In the genomic region with DNA sequence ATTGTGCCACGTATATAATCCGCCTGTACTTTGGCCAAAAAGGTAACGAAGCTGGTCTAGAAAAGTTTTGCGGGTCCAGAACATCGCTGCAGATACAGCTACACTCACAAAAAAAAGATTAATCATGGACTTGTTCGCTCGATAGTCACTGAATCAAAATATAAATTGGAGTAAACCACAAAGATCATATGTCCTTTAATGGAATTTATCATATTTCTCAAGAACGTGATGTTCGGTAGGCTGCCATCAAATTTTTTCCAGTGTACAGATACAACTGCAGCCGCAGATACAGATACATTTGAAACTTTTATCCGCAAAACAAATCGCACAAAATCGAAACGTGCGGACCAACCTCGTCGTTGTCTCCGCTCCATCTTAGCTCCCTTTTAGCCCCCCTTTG, we compare ENCODE assay signal across 1 fruit fly cellular context.
TF ChIP-seq lines count a peak whose summit lies in the region.

No protein-coding gene starts in this region.

TF ChIP-seq in whole organism, embryonic, 481 proteins besides CTCF, POLR2A, EP300 and RAD21 (continued from another document):
- TF ChIP-seq az2 (GFP tag; optimal IDR thresholded peaks at IDR 0.05; lab: Kevin White, UChicago) (no peak), Trl (optimal IDR thresholded peaks at IDR 0.05; lab: Kevin White, UChicago) (no peak), Trl (GFP tag; optimal IDR thresholded peaks at IDR 0.05; lab: Kevin White, UChicago) (no peak), CG18599 (GFP tag; optimal IDR thresholded peaks at IDR 0.05; lab: Kevin White, UChicago) (no peak), lola (GFP tag; optimal IDR thresholded peaks at IDR 0.05; lab: Kevin White, UChicago) (no peak), Ets97D (GFP tag; optimal IDR thresholded peaks at IDR 0.05; lab: Kevin White, UChicago) (no peak), CG1603 (tag; optimal IDR thresholded peaks at IDR 0.05; lab: Kevin White, UChicago) (peak; percentile 5), CG4360 (GFP tag; IDR thresholded peaks at IDR 0.05; lab: Robert Waterston, UW) (no peak), HLH54F (GFP tag; optimal IDR thresholded peaks at IDR 0.05; lab: Kevin White, UChicago) (no peak), sens (GFP tag; lab: Kevin White, UChicago) (peak; percentile 40), lilli (GFP tag; optimal IDR thresholded peaks at IDR 0.05; lab: Kevin White, UChicago) (no peak), CG10462 (GFP tag; optimal IDR thresholded peaks at IDR 0.05; lab: Kevin White, UChicago) (no peak), NC2α (GFP tag; optimal IDR thresholded peaks at IDR 0.05; lab: Kevin White, UChicago) (no peak), CG8944 (GFP tag; optimal IDR thresholded peaks at IDR 0.05; lab: Kevin White, UChicago) (no peak), CG31441 (GFP tag; IDR thresholded peaks at IDR 0.05; lab: Robert Waterston, UW) (0 out of 2 replicates have a peak, but pooled peaks have one; percentile 23), CG6854 (GFP tag; optimal IDR thresholded peaks at IDR 0.05; lab: Kevin White, UChicago) (no peak), CG3281 (GFP tag; optimal IDR thresholded peaks at IDR 0.05; lab: Kevin White, UChicago) (no peak), CG2712 (tag; optimal IDR thresholded peaks at IDR 0.05; lab: Kevin White, UChicago) (peak; percentile 15), Dll (GFP tag; IDR thresholded peaks at IDR 0.05; lab: Robert Waterston, UW; ENCODE audit: partially characterized antibody) (no peak), Opbp (GFP tag; IDR thresholded peaks at IDR 0.05; lab: Robert Waterston, UW; ENCODE audit: partially characterized antibody) (no peak), Hmr (GFP tag; optimal IDR thresholded peaks at IDR 0.05; lab: Kevin White, UChicago) (no peak), Optix (GFP tag; IDR thresholded peaks at IDR 0.05; lab: Robert Waterston, UW) (no peak), CG1024 (GFP tag; IDR thresholded peaks at IDR 0.05; lab: Robert Waterston, UW) (no peak), sr (GFP tag; IDR thresholded peaks at IDR 0.05; lab: Robert Waterston, UW) (no peak), CG16813 (GFP tag; IDR thresholded peaks at IDR 0.05; lab: Robert Waterston, UW; ENCODE audit: partially characterized antibody) (no peak), CrebB (tag; optimal IDR thresholded peaks at IDR 0.05; lab: Kevin White, UChicago) (no peak), CG8765 (GFP tag; IDR thresholded peaks at IDR 0.05; lab: Robert Waterston, UW) (no peak), Drgx (GFP tag; IDR thresholded peaks at IDR 0.05; lab: Robert Waterston, UW) (peak; percentile 38; the same call in 1 of the 2 replicates), Doc3 (GFP tag; IDR thresholded peaks at IDR 0.05; lab: Robert Waterston, UW; ENCODE audit: partially characterized antibody) (no peak), esg (GFP tag; conservative IDR thresholded peaks at IDR 0.05; lab: Robert Waterston, UW) (no peak), tup (GFP tag; optimal IDR thresholded peaks at IDR 0.05; lab: Kevin White, UChicago) (no peak), btn (GFP tag; optimal IDR thresholded peaks at IDR 0.05; lab: Kevin White, UChicago) (no peak), CG33213 (GFP tag; optimal IDR thresholded peaks at IDR 0.05; lab: Kevin White, UChicago) (no peak), CG7271 (tag; optimal IDR thresholded peaks at IDR 0.05; lab: Kevin White, UChicago) (no peak), NFAT (GFP tag; IDR thresholded peaks at IDR 0.05; lab: Robert Waterston, UW) (no peak), vnd (GFP tag; IDR thresholded peaks at IDR 0.05; lab: Robert Waterston, UW; ENCODE audit: partially characterized antibody) (no peak), Nf-YC (tag; optimal IDR thresholded peaks at IDR 0.05; lab: Kevin White, UChicago) (no peak), Camta (GFP tag; optimal IDR thresholded peaks at IDR 0.05; lab: Kevin White, UChicago) (no peak), ems (GFP tag; optimal IDR thresholded peaks at IDR 0.05; lab: Kevin White, UChicago) (no peak), PHDP (tag; optimal IDR thresholded peaks at IDR 0.05; lab: Kevin White, UChicago) (no peak), run (tag; optimal IDR thresholded peaks at IDR 0.05; lab: Kevin White, UChicago) (no peak), pho (GFP tag; optimal IDR thresholded peaks at IDR 0.05; lab: Kevin White, UChicago) (no peak), pum (GFP tag; optimal IDR thresholded peaks at IDR 0.05; lab: Kevin White, UChicago) (no peak), Jarid2 (GFP tag; optimal IDR thresholded peaks at IDR 0.05; lab: Kevin White, UChicago) (no peak), Med (GFP tag; lab: Kevin White, UChicago) (peak; percentile 80), pan (optimal IDR thresholded peaks at IDR 0.05; lab: Kevin White, UChicago) (no peak), pan (GFP tag; optimal IDR thresholded peaks at IDR 0.05 in 1 of 2, IDR thresholded peaks at IDR 0.05 in 1 of 2) (peak in 1 of 2 experiments; percentile 16), Sox102F (GFP tag; optimal IDR thresholded peaks at IDR 0.05; lab: Kevin White, UChicago) (peak; percentile 19), Blimp-1 (GFP tag; optimal IDR thresholded peaks at IDR 0.05; lab: Kevin White, UChicago) (peak; percentile 20), psq (GFP tag; optimal IDR thresholded peaks at IDR 0.05; lab: Kevin White, UChicago) (no peak), CG15073 (GFP tag; optimal IDR thresholded peaks at IDR 0.05; lab: Kevin White, UChicago) (no peak), CG4424 (GFP tag; optimal IDR thresholded peaks at IDR 0.05; lab: Kevin White, UChicago) (peak; percentile 6), Fer2 (tag; optimal IDR thresholded peaks at IDR 0.05; lab: Kevin White, UChicago) (no peak), CG12744 (GFP tag; optimal IDR thresholded peaks at IDR 0.05; lab: Kevin White, UChicago) (no peak), trh (GFP tag; optimal IDR thresholded peaks at IDR 0.05; lab: Kevin White, UChicago) (no peak), pros (GFP tag; optimal IDR thresholded peaks at IDR 0.05; lab: Kevin White, UChicago) (no peak), Side (GFP tag; optimal IDR thresholded peaks at IDR 0.05; lab: Kevin White, UChicago) (no peak), CG1233 (GFP tag; optimal IDR thresholded peaks at IDR 0.05; lab: Kevin White, UChicago) (no peak), h (optimal IDR thresholded peaks at IDR 0.05; lab: Kevin White, UChicago) (no peak), hbn (GFP tag; IDR thresholded peaks at IDR 0.05; lab: Robert Waterston, UW; ENCODE audit: partially characterized antibody) (no peak), ind (GFP tag; optimal IDR thresholded peaks at IDR 0.05; lab: Kevin White, UChicago) (peak; percentile 2), CG6791 (GFP tag; IDR thresholded peaks at IDR 0.05; lab: Robert Waterston, UW; ENCODE audit: partially characterized antibody) (no peak), danr (GFP tag; IDR thresholded peaks at IDR 0.05; lab: Robert Waterston, UW) (no peak), Tbp (GFP tag; optimal IDR thresholded peaks at IDR 0.05; lab: Kevin White, UChicago) (no peak), CG6813 (GFP tag; optimal IDR thresholded peaks at IDR 0.05; lab: Kevin White, UChicago) (no peak), fd96Cb (tag; optimal IDR thresholded peaks at IDR 0.05; lab: Kevin White, UChicago) (peak; percentile 2), bsh (GFP tag; optimal IDR thresholded peaks at IDR 0.05; lab: Kevin White, UChicago) (peak in 1 of 2 experiments; percentile 19), CG31224 (GFP tag; IDR thresholded peaks at IDR 0.05; lab: Robert Waterston, UW) (no peak), Lhr (GFP tag; optimal IDR thresholded peaks at IDR 0.05; lab: Kevin White, UChicago) (no peak), CG11093 (GFP tag; IDR thresholded peaks at IDR 0.05; lab: Robert Waterston, UW) (no peak), HLHmδ (GFP tag; optimal IDR thresholded peaks at IDR 0.05; lab: Kevin White, UChicago) (no peak), lab (GFP tag; optimal IDR thresholded peaks at IDR 0.05; lab: Kevin White, UChicago) (no peak), CG11504 (tag; optimal IDR thresholded peaks at IDR 0.05; lab: Kevin White, UChicago) (peak; percentile 2), Dfd (GFP tag; optimal IDR thresholded peaks at IDR 0.05; lab: Kevin White, UChicago) (no peak), gsb-n (tag; optimal IDR thresholded peaks at IDR 0.05; lab: Kevin White, UChicago) (no peak), D19A (tag; optimal IDR thresholded peaks at IDR 0.05; lab: Kevin White, UChicago) (no peak), CG7839 (tag; optimal IDR thresholded peaks at IDR 0.05; lab: Kevin White, UChicago) (peak; percentile 1), cato (GFP tag; optimal IDR thresholded peaks at IDR 0.05; lab: Kevin White, UChicago; ENCODE audit: borderline replicate concordance) (no peak), kah (GFP tag; optimal IDR thresholded peaks at IDR 0.05; lab: Kevin White, UChicago) (no peak), C15 (GFP tag; IDR thresholded peaks at IDR 0.05; lab: Robert Waterston, UW) (no peak), phol (tag; optimal IDR thresholded peaks at IDR 0.05; lab: Kevin White, UChicago) (peak; percentile 20), ci (GFP tag; IDR thresholded peaks at IDR 0.05; lab: Robert Waterston, UW) (no peak), Spps (tag; optimal IDR thresholded peaks at IDR 0.05; lab: Kevin White, UChicago) (no peak), oc (tag; optimal IDR thresholded peaks at IDR 0.05; lab: Kevin White, UChicago) (no peak), ap (GFP tag; IDR thresholded peaks at IDR 0.05; lab: Robert Waterston, UW) (no peak), mld (GFP tag; IDR thresholded peaks at IDR 0.05; lab: Robert Waterston, UW; ENCODE audit: partially characterized antibody) (no peak), CG42726 (GFP tag; IDR thresholded peaks at IDR 0.05; lab: Robert Waterston, UW; ENCODE audit: partially characterized antibody) (no peak)
